Fruit fly (Drosophila melanogaster): ENCODE results near the gene pie.

pie gene

DNA sequence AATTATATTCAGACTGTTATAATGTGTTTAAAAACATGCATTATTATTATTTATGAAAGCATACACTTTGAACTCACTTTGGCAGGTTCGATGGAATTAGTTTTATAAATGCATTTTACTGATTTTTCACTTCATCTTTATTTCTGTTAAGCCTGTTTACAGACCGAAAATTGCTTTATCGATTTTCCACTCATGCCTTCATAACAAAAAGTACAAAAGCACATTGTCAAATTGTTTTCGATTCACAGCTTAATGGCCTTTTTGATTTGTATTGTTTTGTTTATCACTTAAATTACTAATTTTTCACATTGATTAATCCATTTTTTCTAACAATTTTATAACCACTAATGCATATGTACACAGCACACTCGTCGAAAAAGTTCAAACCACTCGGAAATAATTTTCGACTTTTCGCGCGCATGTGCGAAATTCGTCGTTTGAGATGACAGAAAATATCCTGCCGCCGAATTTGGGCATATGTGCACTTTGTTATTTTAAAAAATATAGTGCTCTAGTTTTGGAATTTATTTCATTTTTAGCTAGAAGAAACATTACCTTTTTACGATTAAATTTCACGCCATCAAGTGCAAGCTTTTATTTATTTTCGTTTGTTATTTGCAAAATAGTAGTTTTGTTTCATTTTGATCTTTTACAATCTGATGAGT is 48.8 kb downstream of the pie start, which contains the start of gene rho-5:
TSS of gene rho-5 (minus strand) at position 296 of the 665 bp plus-strand sequence.
- TF ChIP-seq CG17806 (tag; optimal IDR thresholded peaks at IDR 0.05) (no peak), CG8159 (tag; optimal IDR thresholded peaks at IDR 0.05) (no peak), rn (GFP tag; IDR thresholded peaks at IDR 0.05) (no peak)

DNA sequence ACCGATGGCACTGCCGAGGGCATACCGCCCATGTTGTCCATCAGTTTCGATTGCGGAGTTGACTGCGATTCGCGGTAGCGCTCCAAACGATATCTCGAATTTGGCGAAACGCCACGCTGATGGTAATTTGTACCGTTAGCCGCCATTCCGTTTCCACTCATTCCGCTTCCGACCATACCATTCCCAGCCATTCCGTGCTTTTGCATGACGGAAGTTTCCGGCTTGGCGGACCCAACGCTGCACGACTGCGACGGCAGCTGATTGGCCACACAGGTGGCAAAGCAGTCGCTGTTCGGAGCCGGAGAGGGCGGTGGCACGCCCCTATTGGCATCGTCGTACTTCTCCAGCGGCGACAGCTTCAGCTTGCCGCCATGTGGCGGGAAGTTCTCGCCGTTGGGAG is 50.3 kb downstream of the pie start:
- TF ChIP-seq rn (GFP tag; IDR thresholded peaks at IDR 0.05), result no peak
- no peak for TF ChIP-seq CG13204 (GFP tag; optimal IDR thresholded peaks at IDR 0.05)
- TF ChIP-seq CG32121 (GFP tag; IDR thresholded peaks at IDR 0.05), result no peak
- TF ChIP-seq CG10348 (GFP tag; IDR thresholded peaks at IDR 0.05), result no peak
- no peak for TF ChIP-seq Pif1A (GFP tag; optimal IDR thresholded peaks at IDR 0.05)
- no peak for TF ChIP-seq CG8301 (tag; optimal IDR thresholded peaks at IDR 0.05)
- TF ChIP-seq gl (tag; optimal IDR thresholded peaks at IDR 0.05), result no peak
- TF ChIP-seq CG9948 (tag; optimal IDR thresholded peaks at IDR 0.05), result no peak
- no peak for TF ChIP-seq CG8159 (tag; optimal IDR thresholded peaks at IDR 0.05)
- TF ChIP-seq Pif1B (GFP tag; optimal IDR thresholded peaks at IDR 0.05), result no peak
- no peak for TF ChIP-seq CG34367 (tag; optimal IDR thresholded peaks at IDR 0.05)
- no peak for TF ChIP-seq CG14655 (GFP tag; optimal IDR thresholded peaks at IDR 0.05)
- no peak for TF ChIP-seq Snoo (tag; optimal IDR thresholded peaks at IDR 0.05)
- no peak for TF ChIP-seq EcR (GFP tag; optimal IDR thresholded peaks at IDR 0.05)
- no peak for TF ChIP-seq CG12605 (GFP tag; IDR thresholded peaks at IDR 0.05)
- no peak for TF ChIP-seq fd96Ca (GFP tag; IDR thresholded peaks at IDR 0.05)
- TF ChIP-seq D1 (tag; optimal IDR thresholded peaks at IDR 0.05), result no peak
- TF ChIP-seq Ets98B (GFP tag; IDR thresholded peaks at IDR 0.05), result no peak
- TF ChIP-seq CG4496 (GFP tag; IDR thresholded peaks at IDR 0.05), result no peak
- no peak for TF ChIP-seq CG15710 (tag; optimal IDR thresholded peaks at IDR 0.05)

Measured in whole organism, pupa.